Worm (Caenorhabditis elegans): ENCODE data around the gene spp-8.

DNA sequence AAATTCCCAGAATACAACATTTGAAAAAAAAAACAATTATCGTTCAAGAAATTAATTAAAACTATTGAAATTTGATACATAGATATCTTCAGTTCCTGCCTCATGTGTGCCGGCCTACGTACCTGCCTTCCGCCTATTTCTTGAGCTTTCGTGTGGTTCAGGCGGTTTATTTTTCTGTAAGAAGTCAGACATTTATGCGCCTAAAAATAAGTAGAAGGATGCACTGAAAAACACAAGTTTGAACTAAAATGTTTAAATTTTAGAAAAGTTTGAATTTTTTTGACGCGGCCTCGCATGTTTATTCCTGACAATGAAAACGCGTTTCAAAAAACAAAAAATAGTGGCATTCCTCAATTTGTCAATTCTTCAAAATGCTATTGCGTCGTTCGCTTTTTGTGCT, 7.7 kb upstream of the spp-8 start, which contains the start of gene C28C12.11:
- TF ChIP-seq F13C5.2 (tag; optimal IDR thresholded peaks at IDR 0.05) (no peak), ama-1 (optimal IDR thresholded peaks at IDR 0.05) (no peak), aly-1 (tag; optimal IDR thresholded peaks at IDR 0.05) (no peak), hnd-1 (tag; optimal IDR thresholded peaks at IDR 0.05) (no peak), ceh-36 (tag; optimal IDR thresholded peaks at IDR 0.05) (no peak), hmg-4 (GFP tag; optimal IDR thresholded peaks at IDR 0.05) (no peak), tbx-37 (GFP tag; conservative IDR thresholded peaks at IDR 0.05) (no peak), ceh-13 (GFP tag; optimal IDR thresholded peaks at IDR 0.05) (no peak), flt-1 (GFP tag; IDR thresholded peaks at IDR 0.05) (no peak), sea-1 (GFP tag; conservative IDR thresholded peaks at IDR 0.05) (no peak), pes-1 (GFP tag; IDR thresholded peaks at IDR 0.05) (no peak), hmbx-1 (tag; optimal IDR thresholded peaks at IDR 0.05) (no peak), B0310.2 (tag; optimal IDR thresholded peaks at IDR 0.05) (no peak), ets-7 (tag; optimal IDR thresholded peaks at IDR 0.05) (no peak)
